Worm (Caenorhabditis elegans): ENCODE results near the gene cwf-19L2.
A peak's percentile ranks its signal among the peaks of the same experiment; 100 is the strongest.

Gene cwf-19L2

DNA sequence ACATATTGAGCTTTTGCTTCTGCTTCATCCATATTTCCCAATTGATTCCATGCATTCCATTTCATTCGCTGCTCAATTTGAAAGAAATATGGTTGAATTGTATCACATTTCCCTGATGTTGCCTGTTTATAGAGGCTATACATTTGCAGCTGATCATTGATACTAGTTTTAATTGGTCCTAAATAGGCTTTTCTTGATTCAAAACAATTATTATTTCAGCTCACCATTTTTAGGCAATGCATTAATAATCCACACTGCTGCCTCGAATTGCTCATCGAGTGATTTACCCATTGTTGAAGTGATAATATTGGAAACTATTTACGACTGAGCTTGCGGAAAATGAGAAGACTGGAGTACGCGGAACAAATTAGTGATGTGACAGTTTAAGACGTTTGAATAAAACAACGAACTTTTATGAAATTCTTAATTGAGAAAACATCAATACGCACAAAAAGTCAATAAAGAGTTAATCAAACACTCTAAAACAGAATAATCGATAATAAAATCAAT, 15.2 kb downstream of the cwf-19L2 start, which contains the start of gene acbp-4:
acbp-4 (minus strand) TSS at position 510 of the 510 bp plus-strand sequence.
- peak; percentile 11 for TF ChIP-seq F52B5.7 (tag; optimal IDR thresholded peaks at IDR 0.05)
- peak; percentile 40; the same call in 1 of the 2 replicates for TF ChIP-seq madf-6 (GFP tag; IDR thresholded peaks at IDR 0.05)
- no peak for TF ChIP-seq ama-1 (optimal IDR thresholded peaks at IDR 0.05)
- no peak for TF ChIP-seq ama-1 (GFP tag; optimal IDR thresholded peaks at IDR 0.05)
- TF ChIP-seq lin-26 (GFP tag; IDR thresholded peaks at IDR 0.05): 0 out of 2 replicates have a peak, but pooled peaks have one; percentile 35
- peak; percentile 52; the same call in 1 of the 2 replicates for TF ChIP-seq hsf-1 (GFP tag; IDR thresholded peaks at IDR 0.05)
- no peak for TF ChIP-seq ztf-28 (GFP tag; IDR thresholded peaks at IDR 0.05)
- peak; percentile 97 for TF ChIP-seq him-1 (tag; optimal IDR thresholded peaks at IDR 0.05)
- TF ChIP-seq F37B4.10 (GFP tag; IDR thresholded peaks at IDR 0.05): no peak
- 0 out of 2 replicates have a peak, but pooled peaks have one; percentile 14 for TF ChIP-seq attf-6 (GFP tag; IDR thresholded peaks at IDR 0.05)
- TF ChIP-seq ztf-25 (GFP tag; IDR thresholded peaks at IDR 0.05): no peak

DNA sequence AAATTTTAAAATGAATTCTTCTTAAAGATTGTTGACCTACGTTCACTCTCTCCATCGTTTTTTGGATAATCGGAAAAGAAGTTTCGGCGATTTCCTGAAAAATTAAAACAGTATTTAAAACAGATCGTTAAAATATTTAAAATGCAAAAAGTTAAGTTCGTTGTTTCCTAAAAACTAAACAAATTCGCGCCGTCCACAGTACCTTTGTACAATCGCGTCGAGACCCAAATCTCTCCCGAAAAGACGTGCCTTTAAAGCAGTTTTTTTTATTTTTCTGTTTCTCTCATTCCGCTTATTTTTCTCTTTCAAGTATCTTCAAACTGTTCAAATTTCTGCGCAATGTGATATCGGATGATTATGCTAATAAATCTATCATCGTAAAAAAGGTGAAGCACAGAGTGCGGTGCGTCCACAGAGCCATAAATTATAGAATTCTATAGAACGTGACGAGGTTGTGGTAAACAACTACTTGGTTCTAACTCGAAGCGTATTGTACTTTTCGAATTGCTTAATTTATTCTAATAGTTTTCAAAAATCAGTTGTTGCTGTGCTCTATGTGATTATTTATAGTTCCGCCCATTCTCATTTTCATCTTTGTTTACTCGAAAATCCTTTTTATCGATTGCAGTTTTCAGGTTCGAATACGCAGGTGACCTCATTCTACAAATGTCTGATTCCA, 17.4 kb downstream of the cwf-19L2 start, which contains the start of the genes F56C9.6 and F56C9.3:
F56C9.6 (minus strand) TSS at position 112 of the 679 bp plus-strand sequence.
F56C9.3 (plus strand) TSS at position 629 of the 679 bp plus-strand sequence.
- TF ChIP-seq cebp-2 (GFP tag; IDR thresholded peaks at IDR 0.05) (no peak), ccch-3 (GFP tag; optimal IDR thresholded peaks at IDR 0.05) (no peak), ekl-4 (GFP tag; IDR thresholded peaks at IDR 0.05) (0 out of 2 replicates have a peak, but pooled peaks have one; percentile 40), mes-4 (tag; optimal IDR thresholded peaks at IDR 0.05) (no peak), madf-3 (GFP tag; IDR thresholded peaks at IDR 0.05) (0 out of 2 replicates have a peak, but pooled peaks have one; percentile 23), C17E4.6 (GFP tag; IDR thresholded peaks at IDR 0.05) (no peak), hrde-1 (tag; optimal IDR thresholded peaks at IDR 0.05; ENCODE audit: borderline replicate concordance) (no peak), hmg-1.2 (GFP tag; IDR thresholded peaks at IDR 0.05) (peak; percentile 12; the same call in 1 of the 2 replicates), lsl-1 (GFP tag; optimal IDR thresholded peaks at IDR 0.05) (peak; percentile 91), hlh-26 (GFP tag; conservative IDR thresholded peaks at IDR 0.05) (no peak), dox-1 (GFP tag; IDR thresholded peaks at IDR 0.05) (0 out of 2 replicates have a peak, but pooled peaks have one; percentile 4), K12H6.12 (tag; optimal IDR thresholded peaks at IDR 0.05) (no peak), akir-1 (GFP tag; optimal IDR thresholded peaks at IDR 0.05) (no peak), hsf-1 (GFP tag; IDR thresholded peaks at IDR 0.05) (0 out of 2 replicates have a peak, but pooled peaks have one; percentile 19), lin-54 (GFP tag; optimal IDR thresholded peaks at IDR 0.05) (peak; percentile 50), B0261.1 (tag; optimal IDR thresholded peaks at IDR 0.05) (no peak), F55B11.4 (tag; optimal IDR thresholded peaks at IDR 0.05; ENCODE audit: borderline replicate concordance, insufficient read depth) (no peak), ztf-3 (GFP tag; optimal IDR thresholded peaks at IDR 0.05) (no peak), ztf-22 (GFP tag; optimal IDR thresholded peaks at IDR 0.05) (no peak), attf-5 (GFP tag; optimal IDR thresholded peaks at IDR 0.05) (no peak), efl-1 (GFP tag; optimal IDR thresholded peaks at IDR 0.05) (peak; percentile 95), ztf-26 (tag; optimal IDR thresholded peaks at IDR 0.05) (no peak), let-607 (tag; optimal IDR thresholded peaks at IDR 0.05) (no peak), F33H1.4 (GFP tag; IDR thresholded peaks at IDR 0.05) (peak; percentile 95), B0019.2 (GFP tag; conservative IDR thresholded peaks at IDR 0.05) (no peak), rcor-1 (GFP tag; IDR thresholded peaks at IDR 0.05) (no peak), dpl-1 (GFP tag; optimal IDR thresholded peaks at IDR 0.05) (peak; percentile 70), aptf-2 (GFP tag; conservative IDR thresholded peaks at IDR 0.05) (no peak), ceh-91 (GFP tag; IDR thresholded peaks at IDR 0.05) (peak; percentile 81), K11D2.4 (GFP tag; IDR thresholded peaks at IDR 0.05) (no peak), snpc-3.4 (tag; optimal IDR thresholded peaks at IDR 0.05) (peak; percentile 49), Y95B8A.8 (GFP tag; IDR thresholded peaks at IDR 0.05) (no peak), let-526 (GFP tag; IDR thresholded peaks at IDR 0.05) (no peak), F49E8.2 (tag; optimal IDR thresholded peaks at IDR 0.05; ENCODE audit: insufficient read depth) (peak; percentile 79), lsy-27 (tag; optimal IDR thresholded peaks at IDR 0.05; ENCODE audit: borderline replicate concordance, insufficient read depth) (no peak)

Data from whole organism, young adult.